Worm (Caenorhabditis elegans) whole organism, late embryonic: ENCODE results near the gene F09B12.5.

Experiments used
- ceh-34 ChIP-seq: sonication (generic microtip); optimal IDR thresholded peaks from 2 replicates; lab custom pipeline; 2016; ENCODE audit warnings: mild to moderate bottlenecking, missing genetic modification characterization, missing compliant biosample characterization
- dve-1 ChIP-seq: sonication (generic microtip); optimal IDR thresholded peaks from 2 replicates; lab custom pipeline; 2017; ENCODE audit warnings: antibody characterized with exemption, mild to moderate bottlenecking, missing genetic modification characterization, missing compliant biosample characterization
- ref-2 ChIP-seq: sonication (generic microtip); optimal IDR thresholded peaks from 2 replicates; lab custom pipeline; 2016; ENCODE audit warnings: missing genetic modification characterization, missing compliant biosample characterization
- tbx-7 ChIP-seq: sonication (generic microtip); optimal IDR thresholded peaks from 2 replicates; lab custom pipeline; 2016; ENCODE audit warnings: missing genotype, missing genetic modification characterization, missing compliant biosample characterization
- unc-42 ChIP-seq: sonication (generic microtip); optimal IDR thresholded peaks from 2 replicates; lab custom pipeline; 2016; ENCODE audit warnings: missing genotype, missing genetic modification characterization, missing compliant biosample characterization

F09B12.5 gene

DNA sequence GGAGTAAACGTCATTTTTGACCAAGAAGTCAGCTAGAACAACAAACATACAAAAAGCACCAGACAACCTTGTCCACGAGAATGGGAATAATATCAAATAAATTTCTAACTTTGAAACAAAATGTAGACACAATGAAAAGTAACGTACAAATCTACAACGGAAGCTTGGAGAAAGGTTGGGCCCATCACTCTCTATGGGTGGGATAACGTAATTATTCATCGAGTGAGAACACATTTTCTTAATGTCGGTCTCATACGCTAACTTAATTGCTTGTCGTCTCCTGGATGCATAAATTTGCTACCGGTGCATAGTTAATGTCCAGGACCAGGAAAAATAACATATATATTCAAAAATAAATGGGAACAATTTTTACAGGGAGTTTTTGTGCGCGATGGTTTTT is 48.7 kb downstream of the F09B12.5 start:
- TF ChIP-seq dve-1 (tag; lab: Kevin White, UChicago) (no peak), unc-42 (tag; lab: Kevin White, UChicago) (peak; percentile 56)

DNA sequence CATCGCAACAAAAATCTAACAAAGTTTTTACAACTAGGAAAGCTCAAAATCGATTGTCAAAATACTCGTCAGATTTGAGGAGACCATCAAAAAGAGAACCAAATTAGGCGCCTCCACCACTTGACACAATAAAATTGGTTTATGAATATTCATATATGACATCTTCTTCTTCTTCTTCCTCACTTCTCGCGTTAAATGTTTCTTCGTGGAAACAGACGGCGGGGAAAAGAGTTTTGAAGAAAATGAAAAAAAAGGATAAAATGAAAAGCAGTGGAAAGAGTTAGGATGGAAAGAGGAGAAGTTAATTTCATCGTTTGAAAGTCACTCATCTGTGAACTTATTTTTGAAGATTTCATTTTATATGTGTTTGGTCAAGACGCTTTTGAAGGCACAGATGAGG is 50.4 kb downstream of the F09B12.5 start:
- TF ChIP-seq ceh-34 (tag; lab: Kevin White, UChicago) (no peak), unc-42 (tag; lab: Kevin White, UChicago) (peak; percentile 76), ref-2 (tag; lab: Kevin White, UChicago) (no peak), tbx-7 (no peak)
